Fruit fly (Drosophila melanogaster) Kc167 (cell line): Measurements from ENCODE around the gene P58IPK.

Source experiments
- Myc ChIP-seq: fragments of >200 bp; optimal IDR thresholded peaks from 2 replicates; lab custom pipeline; 2017; ENCODE audit warnings: missing external identifiers
- Sin3A ChIP-seq: fragments of >200 bp; optimal IDR thresholded peaks from 2 replicates; lab custom pipeline; 2018; ENCODE audit warnings: missing external identifiers
- h ChIP-seq: fragments of >200 bp; optimal IDR thresholded peaks from 3 replicates; lab custom pipeline; 2018; ENCODE audit warnings: missing external identifiers
- insv ChIP-seq: fragments of >200 bp; optimal IDR thresholded peaks from 3 replicates; lab custom pipeline; 2018; ENCODE audit warnings: missing external identifiers
- psq ChIP-seq: fragments of >200 bp; optimal IDR thresholded peaks from 2 replicates; lab custom pipeline; 2017; ENCODE audit warnings: missing external identifiers
- ttk ChIP-seq: sonication (Bioruptor generic); optimal IDR thresholded peaks from 2 replicates; lab custom pipeline; 2017; ENCODE audit warnings: missing external identifiers

The P58IPK gene

DNA sequence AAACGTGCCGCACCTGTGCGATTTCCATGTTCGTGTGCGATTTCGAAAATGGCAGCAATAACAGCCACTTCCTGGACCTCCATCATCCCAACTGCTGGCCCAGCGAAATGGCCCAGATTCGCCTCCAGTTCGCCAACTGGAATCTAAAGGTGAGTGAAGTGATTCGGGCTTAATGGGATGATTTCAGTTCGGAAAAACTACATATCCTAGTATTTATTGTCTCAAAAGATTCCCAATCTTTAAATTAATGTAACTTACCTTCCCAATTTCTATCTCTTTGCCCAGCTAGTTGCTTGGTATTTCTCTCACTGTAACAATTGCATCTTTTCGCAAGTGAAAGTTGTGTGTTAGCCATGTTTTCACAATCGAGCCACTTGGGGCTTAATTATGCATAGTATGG, 4.8 kb upstream of the P58IPK start:
- no peak for TF ChIP-seq ttk
- TF ChIP-seq insv (lab: Kevin White, UChicago) = no peak
- TF ChIP-seq Sin3A (lab: Kevin White, UChicago) = no peak
- TF ChIP-seq psq (lab: Kevin White, UChicago) = no peak

DNA sequence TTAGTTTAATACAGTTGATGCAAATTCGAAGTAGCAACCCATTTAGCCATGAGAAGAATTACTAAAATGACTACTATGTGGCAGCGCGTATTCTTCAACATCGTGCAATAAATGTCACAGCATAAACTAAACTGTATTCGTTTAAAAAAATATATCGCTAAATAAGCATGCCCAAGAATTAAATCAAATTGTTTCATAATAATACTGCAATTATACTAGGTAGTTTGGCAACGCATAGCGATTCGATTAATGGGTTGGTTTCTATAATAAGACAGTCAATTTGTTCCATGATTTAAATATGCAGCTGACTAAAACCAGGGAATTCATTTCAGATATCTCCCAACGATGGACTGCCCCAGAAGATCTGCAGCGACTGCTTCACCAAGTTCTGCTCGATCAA, 3.6 kb upstream of the P58IPK start, which contains the start of gene CG33654:
CG33654 (minus strand) TSS at position 101 of the 400 bp plus-strand sequence.
- TF ChIP-seq Sin3A (lab: Kevin White, UChicago) (no peak), psq (lab: Kevin White, UChicago) (no peak), h (lab: Kevin White, UChicago) (no peak), ttk (no peak), Myc (lab: Kevin White, UChicago) (no peak), insv (lab: Kevin White, UChicago) (no peak)

DNA sequence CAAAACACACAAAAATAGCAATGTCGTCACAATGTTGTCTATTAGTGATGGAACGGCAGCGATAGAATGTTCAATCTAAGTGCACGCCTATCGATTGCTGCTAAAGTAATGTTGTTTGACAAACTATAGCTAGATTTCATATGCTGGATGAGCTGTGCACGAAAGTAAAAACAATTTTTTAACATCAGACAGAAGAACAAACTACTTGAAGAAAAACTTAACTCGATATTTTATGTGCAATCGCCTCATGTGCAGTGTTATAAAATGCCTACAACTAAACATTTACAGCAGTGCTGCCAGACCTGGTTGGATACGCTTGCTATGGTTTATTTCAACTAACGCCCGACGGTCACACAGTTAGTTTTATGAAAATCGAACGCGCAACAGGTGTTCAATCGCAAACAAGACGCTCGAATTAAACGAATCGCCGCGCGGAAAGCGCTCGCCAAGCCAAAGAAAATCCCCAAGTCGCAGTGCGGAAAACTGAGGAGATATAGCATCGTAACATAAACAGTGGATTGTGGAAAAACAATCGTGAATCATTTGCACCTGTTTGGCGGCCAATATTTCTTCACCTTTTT, 4.3 kb downstream of the P58IPK start, which contains the start of the genes bocks and CG8312:
bocks (minus strand) TSS at position 51 of the 581 bp plus-strand sequence.
CG8312 (plus strand) TSS at position 358 of the 581 bp plus-strand sequence.
- TF ChIP-seq h (lab: Kevin White, UChicago) (no peak), psq (lab: Kevin White, UChicago) (no peak), Myc (lab: Kevin White, UChicago) (no peak), Sin3A (lab: Kevin White, UChicago) (no peak), insv (lab: Kevin White, UChicago) (no peak), ttk (no peak)

DNA sequence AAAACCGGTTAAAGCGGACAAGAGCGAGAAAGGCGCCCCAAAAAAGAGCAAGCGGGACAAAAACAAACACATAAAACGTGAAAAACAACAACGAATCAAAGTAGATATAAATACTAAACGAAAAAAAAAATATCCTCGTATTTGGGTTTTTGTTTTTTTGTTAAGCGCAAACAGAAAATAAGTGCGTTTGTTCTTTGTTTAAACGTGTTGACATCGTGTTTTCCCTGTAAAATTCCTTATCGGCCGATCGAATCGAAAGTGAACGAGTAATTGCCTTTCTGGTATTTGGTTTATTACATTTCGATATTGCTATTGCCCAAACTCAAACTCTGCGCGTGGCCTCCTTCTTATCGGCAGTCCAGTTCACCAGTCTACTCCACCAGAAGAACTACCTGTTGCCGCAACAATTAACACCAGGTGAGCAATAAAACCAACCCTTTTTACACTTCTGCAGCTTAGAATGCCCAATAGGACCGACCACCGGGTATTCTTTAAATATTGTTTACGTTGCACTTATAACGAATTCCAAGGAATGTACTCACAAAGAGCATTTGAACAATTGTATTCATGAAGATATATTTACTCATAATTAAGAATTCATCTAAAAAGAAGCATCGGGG, 5.1 kb downstream of the P58IPK start:
- no peak for TF ChIP-seq insv (lab: Kevin White, UChicago)
- TF ChIP-seq Myc (lab: Kevin White, UChicago) = no peak
- TF ChIP-seq psq (lab: Kevin White, UChicago) = no peak
- no peak for TF ChIP-seq ttk
- no peak for TF ChIP-seq Sin3A (lab: Kevin White, UChicago)
- TF ChIP-seq h (lab: Kevin White, UChicago) = no peak

DNA sequence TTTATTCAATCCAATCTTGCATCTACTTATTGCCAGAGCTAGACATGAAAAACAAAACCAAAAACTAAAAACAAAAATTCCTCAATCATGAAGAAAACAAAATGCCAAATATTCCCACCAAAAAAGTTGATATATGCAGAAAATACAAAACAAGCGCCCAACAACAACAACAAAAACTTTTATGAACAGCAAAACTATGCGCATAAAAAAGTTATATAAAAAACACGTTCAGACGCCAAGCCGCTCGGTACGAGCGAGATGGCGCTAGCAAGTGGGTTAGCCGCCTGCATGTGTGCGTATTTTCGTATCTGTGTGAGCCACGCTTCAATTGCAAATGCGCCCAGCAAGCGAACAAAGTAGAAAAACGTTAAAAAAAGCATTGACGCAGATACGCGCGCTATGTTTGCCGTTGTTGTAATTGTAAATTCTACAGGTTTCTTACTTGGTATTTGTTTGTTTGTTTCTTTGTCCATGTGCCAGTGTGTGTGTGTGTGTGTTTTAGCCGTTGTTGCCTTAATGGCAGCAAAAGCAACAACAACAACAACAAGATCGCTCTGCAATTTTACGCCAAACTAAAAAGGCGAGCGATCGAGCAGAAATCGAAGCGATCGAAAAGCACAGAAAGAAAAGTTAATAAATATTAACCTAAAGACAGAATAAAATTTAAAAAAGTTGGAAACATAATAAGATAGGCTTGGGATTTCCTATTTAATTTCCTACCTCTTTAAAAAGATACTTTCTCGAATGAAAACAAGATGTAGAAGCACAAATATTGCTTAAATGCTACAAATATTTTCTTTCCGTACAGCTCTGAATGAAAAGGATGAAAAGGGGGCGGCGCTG, 6.9 kb downstream of the P58IPK start:
- no peak for TF ChIP-seq h (lab: Kevin White, UChicago)
- no peak for TF ChIP-seq ttk

DNA sequence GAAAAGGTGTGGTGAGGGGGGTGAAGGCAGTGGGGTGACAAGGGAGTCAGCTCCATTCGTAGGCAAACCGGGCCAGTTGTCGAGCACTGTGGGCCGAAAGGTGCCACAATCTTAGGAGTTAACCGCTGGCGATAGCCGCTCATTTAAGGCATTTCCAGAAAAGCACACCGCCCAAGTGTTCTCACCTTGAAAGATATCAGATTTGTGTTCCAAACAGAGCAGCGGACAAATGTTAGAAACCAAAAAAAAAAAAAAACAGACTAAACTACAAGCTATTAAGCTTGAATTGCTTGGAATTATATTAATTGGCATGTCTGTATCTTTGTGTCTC, 7.5 kb downstream of the P58IPK start:
- TF ChIP-seq Sin3A (lab: Kevin White, UChicago) (no peak), insv (lab: Kevin White, UChicago) (no peak), Myc (lab: Kevin White, UChicago) (no peak), ttk (no peak), h (lab: Kevin White, UChicago) (no peak), psq (lab: Kevin White, UChicago) (no peak)

DNA sequence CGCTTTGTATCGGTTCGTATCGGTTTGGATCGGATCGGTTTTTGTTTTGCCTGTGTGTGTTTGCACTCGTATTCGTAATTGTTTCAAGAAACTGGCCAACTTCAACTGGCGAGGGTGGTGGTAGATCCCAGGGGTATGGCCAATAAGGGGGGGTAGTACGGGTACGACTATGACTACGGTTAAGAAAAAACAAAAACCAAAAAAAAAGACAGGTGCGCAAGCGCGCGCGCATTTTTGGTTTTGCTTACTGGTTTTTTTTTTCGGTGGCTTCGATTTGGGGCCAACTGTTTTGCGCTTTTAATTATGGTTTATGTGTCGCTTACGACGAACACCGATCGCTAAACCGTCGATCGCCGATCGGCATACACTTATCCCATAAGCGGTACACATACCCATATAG, 8.1 kb downstream of the P58IPK start:
- TF ChIP-seq Sin3A (lab: Kevin White, UChicago) (no peak), insv (lab: Kevin White, UChicago) (no peak), ttk (no peak), Myc (lab: Kevin White, UChicago) (no peak), h (lab: Kevin White, UChicago) (no peak), psq (lab: Kevin White, UChicago) (no peak)

DNA sequence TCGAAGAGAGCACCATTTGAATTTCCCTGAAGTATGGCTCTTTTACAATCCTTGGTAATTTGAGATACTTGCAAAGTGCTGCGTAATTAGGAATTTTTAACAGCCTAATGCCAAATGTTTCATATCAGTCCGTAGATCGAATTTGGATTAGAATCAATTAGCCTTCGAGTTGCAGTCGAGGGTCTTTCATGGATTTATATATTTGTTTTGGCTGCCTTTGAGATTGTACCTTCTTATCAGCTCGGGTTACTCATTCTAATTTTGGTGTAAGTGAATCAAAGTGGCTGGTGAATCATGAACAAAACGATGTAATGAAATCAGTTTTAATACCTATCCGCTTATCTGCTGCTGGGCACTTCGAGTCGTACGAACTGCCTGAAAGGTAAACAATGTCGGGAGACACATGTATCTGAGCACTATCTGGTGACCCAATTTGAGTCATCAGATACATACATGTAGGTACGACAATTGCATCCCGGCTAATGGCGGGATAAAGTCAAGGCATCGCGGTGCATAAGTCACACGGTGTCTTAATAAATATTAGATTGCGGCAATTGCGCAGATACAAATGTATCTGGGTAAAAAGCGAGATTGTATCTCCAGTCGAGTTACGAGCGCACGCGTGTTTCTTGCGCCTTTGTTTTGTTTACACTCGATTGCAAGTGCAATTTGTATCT, 9.1 kb downstream of the P58IPK start:
- no peak for TF ChIP-seq Sin3A (lab: Kevin White, UChicago)
- TF ChIP-seq h (lab: Kevin White, UChicago) = no peak
- TF ChIP-seq ttk = no peak
- no peak for TF ChIP-seq Myc (lab: Kevin White, UChicago)
- TF ChIP-seq psq (lab: Kevin White, UChicago) = no peak

DNA sequence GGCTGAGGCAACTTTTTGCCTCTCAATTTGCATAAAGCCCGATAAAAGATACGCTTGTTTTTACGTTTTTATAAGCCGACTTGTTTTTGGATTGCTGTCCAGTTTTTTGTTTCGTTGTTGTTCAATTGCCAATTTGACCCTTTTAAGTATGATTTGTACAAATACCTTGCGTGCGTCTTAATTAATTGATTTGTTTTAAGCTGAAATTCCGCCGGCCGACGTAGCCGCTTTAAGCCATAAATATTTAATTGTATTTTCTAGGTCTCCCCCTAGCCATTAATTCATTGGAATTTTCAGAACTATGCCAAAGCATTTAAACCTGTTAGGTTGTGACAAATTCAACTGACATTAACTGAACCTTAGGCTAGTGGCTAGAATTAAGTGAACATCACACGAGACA, 9.9 kb downstream of the P58IPK start:
- no peak for TF ChIP-seq insv (lab: Kevin White, UChicago)
- TF ChIP-seq psq (lab: Kevin White, UChicago) = no peak

DNA sequence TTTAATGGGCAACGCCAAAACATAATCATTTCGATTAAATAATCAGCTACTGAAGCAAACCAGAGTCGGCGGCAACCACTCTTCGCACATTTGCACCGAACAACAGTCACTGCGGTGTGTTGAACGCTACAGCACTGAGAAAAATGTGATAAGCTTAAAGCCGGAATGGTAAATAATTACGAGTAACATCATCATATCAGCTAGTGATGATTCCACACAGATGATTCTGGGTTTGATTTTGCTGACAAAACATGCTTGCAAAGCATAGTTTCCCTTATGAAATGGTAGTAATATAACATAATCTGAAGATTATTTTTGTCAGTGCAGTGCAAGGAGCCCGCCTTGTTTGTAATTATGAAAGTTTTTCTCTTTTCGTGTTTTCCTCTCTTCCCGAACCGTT, 11.4 kb downstream of the P58IPK start:
- TF ChIP-seq Sin3A (lab: Kevin White, UChicago) = no peak
- TF ChIP-seq insv (lab: Kevin White, UChicago) = no peak
- no peak for TF ChIP-seq h (lab: Kevin White, UChicago)
- no peak for TF ChIP-seq psq (lab: Kevin White, UChicago)
- TF ChIP-seq ttk = no peak
- TF ChIP-seq Myc (lab: Kevin White, UChicago) = no peak

DNA sequence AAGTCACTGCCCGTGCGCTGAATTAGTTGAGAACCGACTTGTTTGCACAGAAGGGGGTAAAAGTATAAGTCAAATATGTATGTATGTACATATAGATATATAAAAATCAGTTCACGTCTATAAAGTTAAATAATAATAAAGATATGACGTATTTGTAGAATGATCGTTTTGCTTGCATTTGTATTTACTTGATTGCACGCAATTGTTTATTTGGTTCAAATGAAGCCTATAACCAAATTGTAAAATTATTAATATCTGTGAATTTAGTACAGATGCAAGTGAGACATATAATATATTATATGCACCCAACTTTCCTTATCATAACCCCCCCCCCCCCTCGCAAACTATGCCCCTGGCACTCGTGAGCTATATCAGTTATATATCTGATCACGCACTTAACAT, 13.8 kb downstream of the P58IPK start:
- no peak for TF ChIP-seq Myc (lab: Kevin White, UChicago)

DNA sequence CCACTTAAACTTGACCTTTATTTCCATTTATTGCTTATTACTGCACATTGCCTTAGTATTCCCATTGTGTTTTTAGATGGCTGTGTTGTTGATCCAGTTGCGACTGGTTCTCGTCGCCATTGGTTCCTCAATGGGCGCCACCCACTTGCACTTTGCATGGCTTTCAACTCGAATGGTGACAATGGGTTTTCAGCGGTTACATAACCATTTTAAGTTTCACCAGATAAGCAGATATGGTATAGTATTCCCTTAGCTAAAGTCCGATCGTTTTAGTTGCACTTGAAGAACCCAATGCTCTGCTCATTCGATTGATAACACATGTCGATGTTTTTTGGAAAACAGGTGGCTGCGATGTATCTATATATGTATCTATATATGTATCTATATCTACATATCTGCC, 15.2 kb downstream of the P58IPK start:
- TF ChIP-seq Sin3A (lab: Kevin White, UChicago) = no peak
- no peak for TF ChIP-seq insv (lab: Kevin White, UChicago)
- no peak for TF ChIP-seq Myc (lab: Kevin White, UChicago)
- no peak for TF ChIP-seq ttk
- no peak for TF ChIP-seq h (lab: Kevin White, UChicago)
